Fruit fly (Drosophila melanogaster): ENCODE data around the gene CG3345.

The CG3345 gene

DNA sequence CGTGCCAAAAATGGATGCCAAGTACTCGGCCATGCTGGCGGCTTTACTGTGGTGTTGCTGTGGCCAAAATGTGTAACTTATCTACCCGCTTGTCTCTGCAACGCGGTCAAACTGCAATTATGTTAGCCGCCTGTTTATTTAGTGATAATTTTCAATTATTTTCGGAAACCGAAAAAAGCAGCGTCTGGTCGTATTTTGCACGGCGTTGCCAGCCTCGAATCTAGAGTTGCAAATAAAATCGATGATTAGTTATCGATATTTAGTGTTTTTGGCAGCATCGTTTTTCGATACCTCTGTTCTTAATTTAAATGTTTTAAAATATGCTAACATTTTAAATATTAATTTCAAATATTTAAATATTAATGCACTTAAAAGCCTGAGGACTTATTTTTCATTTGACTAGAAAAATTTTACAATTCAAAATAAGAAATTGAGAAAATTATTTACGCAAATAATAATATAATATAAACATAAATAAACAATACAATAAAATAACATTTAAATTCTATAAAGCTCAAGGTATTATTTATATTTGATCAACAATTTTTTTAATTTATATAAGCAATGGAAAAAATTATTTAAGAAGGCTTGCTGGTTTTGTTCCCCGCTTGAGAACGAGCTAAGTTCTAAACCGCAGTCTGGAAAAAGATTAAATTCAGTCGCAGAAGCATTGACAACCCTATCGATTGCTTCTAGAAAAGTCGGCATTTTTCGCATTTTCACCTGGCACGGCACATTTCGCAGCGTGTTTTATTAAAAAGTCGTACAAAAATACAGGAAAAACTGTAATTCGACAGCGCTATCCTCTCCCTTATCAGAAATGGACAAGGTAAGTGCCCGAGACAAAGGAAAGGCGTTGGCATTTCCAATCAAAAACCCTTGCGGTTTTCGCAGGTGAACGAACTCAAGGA is 25.8 kb downstream of the CG3345 start, which contains the start of the genes U2af38 and Stip1:
U2af38 (minus strand) TSS at position 230 of the 911 bp plus-strand sequence.
Stip1 (plus strand) TSS at position 671 of the 911 bp plus-strand sequence.
- no peak for TF ChIP-seq Vsx2 (GFP tag; optimal IDR thresholded peaks at IDR 0.05; ENCODE audit: partially characterized antibody)
- TF ChIP-seq woc (GFP tag; optimal IDR thresholded peaks at IDR 0.05), result no peak
- peak; percentile 28 for TF ChIP-seq Sp1 (GFP tag; optimal IDR thresholded peaks at IDR 0.05)
- peak; percentile 6 for TF ChIP-seq sv (GFP tag; optimal IDR thresholded peaks at IDR 0.05)
- TF ChIP-seq rgr (GFP tag; optimal IDR thresholded peaks at IDR 0.05), result peak; percentile 36
- peak; percentile 29 for TF ChIP-seq Hr83 (GFP tag; optimal IDR thresholded peaks at IDR 0.05; ENCODE audit: poor library complexity, severe bottlenecking)
- TF ChIP-seq HLH106 (tag; optimal IDR thresholded peaks at IDR 0.05), result peak; percentile 14
- TF ChIP-seq tai (GFP tag; optimal IDR thresholded peaks at IDR 0.05), result no peak
- TF ChIP-seq Myc (optimal IDR thresholded peaks at IDR 0.05), result no peak

- TF ChIP-seq Sp1 (GFP tag; optimal IDR thresholded peaks at IDR 0.05) (peak; percentile 92), foxo (GFP tag; optimal IDR thresholded peaks at IDR 0.05) (peak; percentile 49 to 98), ey (GFP tag; optimal IDR thresholded peaks at IDR 0.05) (peak; percentile 92), Hnf4 (GFP tag; optimal IDR thresholded peaks at IDR 0.05) (peak; percentile 98), sv (GFP tag; optimal IDR thresholded peaks at IDR 0.05) (peak; percentile 91), Jra (GFP tag; optimal IDR thresholded peaks at IDR 0.05) (peak; percentile 96), pan (optimal IDR thresholded peaks at IDR 0.05) (no peak), Abd-B (GFP tag; optimal IDR thresholded peaks at IDR 0.05) (no peak), fru (GFP tag; optimal IDR thresholded peaks at IDR 0.05) (peak; percentile 92), HLH106 (tag; optimal IDR thresholded peaks at IDR 0.05) (peak; percentile 93), Dif (GFP tag; optimal IDR thresholded peaks at IDR 0.05; ENCODE audit: partially characterized antibody) (peak; percentile 37), jim (GFP tag; optimal IDR thresholded peaks at IDR 0.05) (peak; percentile 92), GATAd (GFP tag; optimal IDR thresholded peaks at IDR 0.05) (no peak), Hr78 (GFP tag; optimal IDR thresholded peaks at IDR 0.05) (no peak), lola (GFP tag; optimal IDR thresholded peaks at IDR 0.05) (no peak), tai (GFP tag; optimal IDR thresholded peaks at IDR 0.05) (peak; percentile 98), dsf (GFP tag; optimal IDR thresholded peaks at IDR 0.05; ENCODE audit: borderline replicate concordance) (peak; percentile 93), Myc (optimal IDR thresholded peaks at IDR 0.05) (no peak), Rel (GFP tag; optimal IDR thresholded peaks at IDR 0.05) (no peak), Rel (tag; optimal IDR thresholded peaks at IDR 0.05) (peak; percentile 25), CG9705 (GFP tag; optimal IDR thresholded peaks at IDR 0.05) (peak; percentile 85), dl (GFP tag; optimal IDR thresholded peaks at IDR 0.05; ENCODE audit: insufficient read depth in 1 of 2, partially characterized antibody in 2 of 2) (no peak), usp (GFP tag; optimal IDR thresholded peaks at IDR 0.05) (no peak), br (GFP tag; optimal IDR thresholded peaks at IDR 0.05) (peak; percentile 94), CrebA (GFP tag; optimal IDR thresholded peaks at IDR 0.05; ENCODE audit: borderline replicate concordance) (no peak), psq (GFP tag; optimal IDR thresholded peaks at IDR 0.05) (peak; percentile 85), rgr (GFP tag; optimal IDR thresholded peaks at IDR 0.05) (peak; percentile 95), h (GFP tag; optimal IDR thresholded peaks at IDR 0.05) (peak; percentile 90), OdsH (GFP tag; optimal IDR thresholded peaks at IDR 0.05) (peak; percentile 89), woc (GFP tag; optimal IDR thresholded peaks at IDR 0.05) (peak; percentile 79), Dfd (GFP tag; optimal IDR thresholded peaks at IDR 0.05) (peak; percentile 12), CG32264 (GFP tag; optimal IDR thresholded peaks at IDR 0.05) (peak; percentile 91), sage (GFP tag; optimal IDR thresholded peaks at IDR 0.05) (peak; percentile 71), Mio (GFP tag; optimal IDR thresholded peaks at IDR 0.05) (peak; percentile 89), Vsx2 (GFP tag; optimal IDR thresholded peaks at IDR 0.05; ENCODE audit: partially characterized antibody) (no peak), Hr83 (GFP tag; optimal IDR thresholded peaks at IDR 0.05; ENCODE audit: poor library complexity, severe bottlenecking) (peak; percentile 100), dmrt93B (GFP tag; optimal IDR thresholded peaks at IDR 0.05) (peak; percentile 86), N (GFP tag; optimal IDR thresholded peaks at IDR 0.05) (peak; percentile 16), brk (GFP tag; optimal IDR thresholded peaks at IDR 0.05) (peak; percentile 76)
These were observed 28.8 kb downstream of the CG3345 start, which contains the start of gene Pi3K21B for dm6 chr2L:297480-298284. Pi3K21B (plus strand) TSS chr2L:297880.

Measured in whole organism, wandering third instar larva.